Worm (Caenorhabditis elegans): ENCODE results near the gene T08D2.8.
"Not testable (repeated sequence)": the region's sequence is repeated elsewhere in the genome, so short reads cannot be mapped to it uniquely, and the experiment has no call there.

T08D2.8 gene

DNA sequence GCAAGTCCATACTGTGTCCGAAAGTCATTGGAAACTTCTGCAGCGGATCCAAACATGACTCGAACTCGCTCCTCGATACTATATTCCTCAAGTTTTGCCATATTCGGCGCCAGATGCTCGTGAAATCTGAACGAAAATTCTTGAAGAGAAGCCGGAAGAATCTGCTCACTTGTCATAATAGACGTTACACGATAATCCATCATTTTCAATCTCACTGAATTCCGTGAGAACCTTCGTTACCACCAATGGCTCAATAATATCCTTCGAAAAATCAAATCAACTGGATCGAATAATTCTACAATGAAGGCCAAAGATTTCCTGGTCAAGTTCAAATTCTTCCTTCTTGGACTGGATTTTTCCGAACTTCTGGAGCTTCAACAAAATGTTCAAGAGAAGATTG, 18.5 kb downstream of the T08D2.8 start, which contains the start of gene Y73B3B.1:
Y73B3B.1 (minus strand) TSS at position 101 of the 400 bp plus-strand sequence.
- TF ChIP-seq nhr-11 (tag; optimal IDR thresholded peaks at IDR 0.05); nhr-25 (tag; optimal IDR thresholded peaks at IDR 0.05; ENCODE audit: borderline replicate concordance, insufficient read depth); gei-8 (GFP tag; optimal IDR thresholded peaks at IDR 0.05): not testable (repeated sequence)

ce11 chrX:215488-215887, 22.9 kb downstream of the T08D2.8 start, which contains the start of gene set-28:
set-28 (minus strand) TSS chrX:215588.
- not testable (repeated sequence) for TF ChIP-seq ZK337.2 (GFP tag; IDR thresholded peaks at IDR 0.05); rbr-2 (tag; optimal IDR thresholded peaks at IDR 0.05); dmd-8 (GFP tag; IDR thresholded peaks at IDR 0.05)

DNA sequence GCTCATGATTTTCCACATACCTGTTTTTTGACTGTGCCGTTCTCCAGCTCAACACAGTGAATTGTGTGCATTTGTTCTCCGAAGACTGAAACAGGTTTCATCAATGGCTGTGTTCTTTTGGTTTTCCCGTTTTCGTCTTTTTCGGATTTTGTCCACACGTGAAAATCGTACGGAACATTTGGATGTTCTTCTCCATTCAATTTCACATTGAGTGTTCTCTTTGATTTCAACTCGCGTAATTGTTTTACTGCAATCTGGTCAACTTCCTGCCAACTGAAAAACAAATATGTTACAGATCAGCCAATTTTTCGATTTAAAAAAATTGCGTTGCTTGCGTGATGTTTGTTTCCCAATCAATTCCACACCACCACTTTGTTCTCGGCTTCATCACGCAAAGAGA, 36.7 kb downstream of the T08D2.8 start, which contains the start of gene AC8.3:
AC8.3 (minus strand) TSS at position 101 of the 400 bp plus-strand sequence.
- not testable (repeated sequence) for TF ChIP-seq lin-13 (GFP tag; optimal IDR thresholded peaks at IDR 0.05); hlh-30 (tag; optimal IDR thresholded peaks at IDR 0.05; ENCODE audit: insufficient read depth); lin-29 (GFP tag; IDR thresholded peaks at IDR 0.05)

DNA sequence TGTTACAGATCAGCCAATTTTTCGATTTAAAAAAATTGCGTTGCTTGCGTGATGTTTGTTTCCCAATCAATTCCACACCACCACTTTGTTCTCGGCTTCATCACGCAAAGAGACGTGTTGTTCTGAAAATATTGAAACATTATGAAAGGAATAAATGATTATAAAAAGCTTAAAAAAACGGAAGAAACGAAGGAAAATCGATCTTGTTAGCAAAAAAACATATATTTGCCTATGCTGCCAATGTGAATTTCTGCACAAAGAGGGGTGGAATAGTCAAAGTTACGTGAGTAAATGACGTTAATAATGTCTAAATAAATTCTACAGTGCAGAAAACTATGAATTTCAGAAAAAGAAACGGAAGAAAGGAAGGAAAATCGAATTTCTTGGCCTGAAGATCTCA, 46.4 kb downstream of the T08D2.8 start, which contains the start of gene AC8.10:
AC8.10 (minus strand) TSS at position 101 of the 400 bp plus-strand sequence.
- not testable (repeated sequence) for TF ChIP-seq dmd-8 (GFP tag; IDR thresholded peaks at IDR 0.05); zag-1 (tag; optimal IDR thresholded peaks at IDR 0.05); Y105C5A.15 (GFP tag; IDR thresholded peaks at IDR 0.05)

Data from whole organism, L4 larva.